Fruit fly (Drosophila melanogaster): ENCODE results near the gene CG14624.
A peak's percentile ranks its signal among the peaks of the same experiment; 100 is the strongest.

CG14624 gene

dm6 chrX:1191008-1191407 lies 15.5 kb upstream of the CG14624 start, which contains the start of gene CG11380:
CG11380 (plus strand) TSS chrX:1191308.
- TF ChIP-seq Dll (optimal IDR thresholded peaks at IDR 0.05) (no peak), pan (optimal IDR thresholded peaks at IDR 0.05) (no peak), usp (GFP tag; optimal IDR thresholded peaks at IDR 0.05) (no peak), psq (optimal IDR thresholded peaks at IDR 0.05) (no peak), EcR (GFP tag; optimal IDR thresholded peaks at IDR 0.05) (no peak), CG8478 (optimal IDR thresholded peaks at IDR 0.05) (no peak)

DNA sequence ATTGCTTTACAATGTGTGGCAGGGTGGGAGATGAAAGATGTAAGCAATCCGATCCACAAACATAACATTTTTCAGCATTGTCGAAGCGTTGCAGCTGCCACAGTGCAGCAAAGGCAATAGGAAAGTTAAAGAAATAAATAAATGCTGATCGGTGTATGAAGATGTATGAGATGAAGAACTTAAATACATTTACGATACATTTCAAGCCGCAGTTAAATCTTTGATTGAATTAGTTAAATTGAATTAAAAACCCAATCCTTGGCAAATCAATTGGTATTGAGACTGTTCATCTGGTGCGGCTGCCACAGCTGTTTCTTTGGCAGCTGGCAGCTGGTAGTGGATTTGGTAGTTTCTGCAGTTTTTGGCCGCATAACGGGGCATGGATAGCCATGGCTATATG lies 8.7 kb upstream of the CG14624 start:
- TF ChIP-seq usp (GFP tag; optimal IDR thresholded peaks at IDR 0.05) (no peak), CG8478 (optimal IDR thresholded peaks at IDR 0.05) (no peak)

dm6 chrX:1199246-1199645 lies 7.3 kb upstream of the CG14624 start, which contains the start of gene CG14625:
CG14625 (plus strand) TSS chrX:1199546.
- TF ChIP-seq Dll (optimal IDR thresholded peaks at IDR 0.05) = no peak
- no peak for TF ChIP-seq CG8478 (optimal IDR thresholded peaks at IDR 0.05)
- no peak for TF ChIP-seq pan (optimal IDR thresholded peaks at IDR 0.05)
- TF ChIP-seq usp (GFP tag; optimal IDR thresholded peaks at IDR 0.05) = no peak
- no peak for TF ChIP-seq psq (optimal IDR thresholded peaks at IDR 0.05)
- TF ChIP-seq EcR (GFP tag; optimal IDR thresholded peaks at IDR 0.05) = no peak

dm6 chrX:1203477-1203876 lies 3.1 kb upstream of the CG14624 start, which contains the start of gene CG11381:
CG11381 (plus strand) TSS chrX:1203777.
- TF ChIP-seq Dll (optimal IDR thresholded peaks at IDR 0.05) (no peak), usp (GFP tag; optimal IDR thresholded peaks at IDR 0.05) (no peak), CG8478 (optimal IDR thresholded peaks at IDR 0.05) (no peak), psq (optimal IDR thresholded peaks at IDR 0.05) (no peak), EcR (GFP tag; optimal IDR thresholded peaks at IDR 0.05) (no peak), pan (optimal IDR thresholded peaks at IDR 0.05) (no peak)

DNA sequence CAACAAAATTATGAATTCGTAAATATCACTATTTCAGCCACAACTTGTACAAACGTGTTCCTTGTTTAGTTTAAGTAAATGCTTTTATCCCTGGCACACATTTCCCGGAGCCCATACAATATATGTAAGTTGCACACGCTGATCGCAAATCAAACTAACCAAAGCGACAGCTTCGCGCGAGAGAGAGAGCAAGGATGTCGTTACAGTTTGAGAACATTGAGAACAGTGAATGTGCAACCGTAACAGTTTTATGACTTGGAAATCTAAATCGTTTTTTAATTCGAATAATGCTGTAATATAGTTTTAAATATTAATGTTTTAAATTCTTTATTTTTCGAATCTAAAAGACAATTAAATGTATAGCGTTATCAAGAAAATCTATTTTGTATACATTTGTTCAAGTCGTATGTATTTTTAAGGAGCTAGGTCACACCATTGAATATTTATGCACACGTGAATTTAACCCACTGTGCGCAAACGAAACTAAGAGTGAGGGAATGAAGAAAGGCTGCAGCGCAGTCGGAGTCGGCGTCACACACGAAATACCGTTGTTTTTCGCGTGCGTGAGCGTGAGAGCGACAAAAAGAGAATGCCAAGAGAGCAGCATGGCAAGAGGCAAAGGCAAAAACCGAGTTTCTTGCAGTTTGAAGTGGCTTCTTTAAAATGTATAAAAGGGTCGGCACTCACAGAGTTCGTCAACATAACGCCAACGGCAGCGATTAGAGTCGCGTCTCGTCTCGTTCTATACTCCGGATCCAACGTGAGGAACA lies 2.9 kb downstream of the CG14624 start, which contains the start of gene CG11382:
CG11382 (plus strand) TSS at position 720 of the 770 bp plus-strand sequence.
- TF ChIP-seq EcR (GFP tag; optimal IDR thresholded peaks at IDR 0.05) (no peak), usp (GFP tag; optimal IDR thresholded peaks at IDR 0.05) (no peak), pan (optimal IDR thresholded peaks at IDR 0.05) (no peak), Dll (optimal IDR thresholded peaks at IDR 0.05) (no peak), CG8478 (optimal IDR thresholded peaks at IDR 0.05) (no peak), psq (optimal IDR thresholded peaks at IDR 0.05) (no peak)

- TF ChIP-seq Dll (optimal IDR thresholded peaks at IDR 0.05) = no peak
- no peak for TF ChIP-seq pan (optimal IDR thresholded peaks at IDR 0.05)
- TF ChIP-seq psq (optimal IDR thresholded peaks at IDR 0.05) = no peak
- no peak for TF ChIP-seq CG8478 (optimal IDR thresholded peaks at IDR 0.05)
- TF ChIP-seq EcR (GFP tag; optimal IDR thresholded peaks at IDR 0.05) = no peak
- TF ChIP-seq usp (GFP tag; optimal IDR thresholded peaks at IDR 0.05) = no peak
Observed at dm6 chrX:1215000-1215399, 8.5 kb downstream of the CG14624 start, which contains the start of gene CG11398. CG11398 (minus strand) TSS chrX:1215156.

dm6 chrX:1216681-1217080 lies 10.1 kb downstream of the CG14624 start:
- TF ChIP-seq psq (optimal IDR thresholded peaks at IDR 0.05) (no peak), EcR (GFP tag; optimal IDR thresholded peaks at IDR 0.05) (no peak), CG8478 (optimal IDR thresholded peaks at IDR 0.05) (no peak), usp (GFP tag; optimal IDR thresholded peaks at IDR 0.05) (no peak), pan (optimal IDR thresholded peaks at IDR 0.05) (no peak), Dll (optimal IDR thresholded peaks at IDR 0.05) (no peak)

- no peak for TF ChIP-seq usp (GFP tag; optimal IDR thresholded peaks at IDR 0.05)
- no peak for TF ChIP-seq EcR (GFP tag; optimal IDR thresholded peaks at IDR 0.05)
- TF ChIP-seq psq (optimal IDR thresholded peaks at IDR 0.05) = no peak
- no peak for TF ChIP-seq CG8478 (optimal IDR thresholded peaks at IDR 0.05)
- TF ChIP-seq pan (optimal IDR thresholded peaks at IDR 0.05) = no peak
- TF ChIP-seq Dll (optimal IDR thresholded peaks at IDR 0.05) = no peak
Observed at dm6 chrX:1225859-1226258, 19.3 kb downstream of the CG14624 start.

DNA sequence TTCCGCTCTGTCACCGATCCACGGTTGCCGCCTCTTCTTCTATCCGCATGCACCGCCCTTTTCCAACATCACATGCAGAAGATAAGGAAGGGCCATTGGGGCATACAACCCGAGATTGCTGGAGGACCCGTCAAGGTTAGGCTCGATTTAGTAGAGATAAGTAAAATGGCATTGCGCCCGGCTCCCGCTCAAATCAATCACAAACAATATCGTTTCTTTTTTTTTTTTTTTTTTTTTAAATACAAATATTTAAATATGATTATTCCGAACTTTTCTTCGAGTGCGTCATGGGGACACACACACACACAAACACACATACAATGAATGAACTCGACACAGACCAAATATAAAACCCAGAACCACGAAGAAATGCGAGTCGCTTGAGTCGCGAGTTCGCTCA lies 22.6 kb downstream of the CG14624 start:
- TF ChIP-seq pan (optimal IDR thresholded peaks at IDR 0.05) (no peak), psq (optimal IDR thresholded peaks at IDR 0.05) (no peak), EcR (GFP tag; optimal IDR thresholded peaks at IDR 0.05) (no peak), CG8478 (optimal IDR thresholded peaks at IDR 0.05) (no peak), Dll (optimal IDR thresholded peaks at IDR 0.05) (no peak), usp (GFP tag; optimal IDR thresholded peaks at IDR 0.05) (no peak)

dm6 chrX:1229567-1229966 lies 23.0 kb downstream of the CG14624 start:
- TF ChIP-seq pan (optimal IDR thresholded peaks at IDR 0.05) = no peak
- TF ChIP-seq psq (optimal IDR thresholded peaks at IDR 0.05) = no peak
- no peak for TF ChIP-seq Dll (optimal IDR thresholded peaks at IDR 0.05)
- TF ChIP-seq CG8478 (optimal IDR thresholded peaks at IDR 0.05) = no peak
- no peak for TF ChIP-seq usp (GFP tag; optimal IDR thresholded peaks at IDR 0.05)
- no peak for TF ChIP-seq EcR (GFP tag; optimal IDR thresholded peaks at IDR 0.05)

DNA sequence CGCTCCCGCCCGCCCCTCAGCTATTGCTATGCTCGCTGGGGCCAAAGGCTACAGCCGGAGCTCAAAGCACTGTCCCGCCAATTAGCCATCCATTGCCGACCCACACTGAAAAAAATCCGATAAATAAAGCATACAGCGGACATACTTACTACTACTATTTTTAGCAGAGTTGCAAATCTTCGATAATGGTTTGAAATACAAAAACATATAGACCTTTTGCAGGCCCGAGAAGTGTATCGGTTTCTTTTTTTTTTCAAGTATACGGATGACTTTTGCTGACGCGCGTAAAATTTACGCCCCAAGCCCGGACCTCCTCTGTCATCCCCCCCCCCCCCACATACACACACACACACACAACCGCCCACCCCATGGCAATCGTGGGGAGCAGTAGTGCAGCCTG lies 25.2 kb downstream of the CG14624 start:
- TF ChIP-seq pan (optimal IDR thresholded peaks at IDR 0.05) (no peak), Dll (optimal IDR thresholded peaks at IDR 0.05) (no peak), EcR (GFP tag; optimal IDR thresholded peaks at IDR 0.05) (no peak), CG8478 (optimal IDR thresholded peaks at IDR 0.05) (no peak), psq (optimal IDR thresholded peaks at IDR 0.05) (no peak)

DNA sequence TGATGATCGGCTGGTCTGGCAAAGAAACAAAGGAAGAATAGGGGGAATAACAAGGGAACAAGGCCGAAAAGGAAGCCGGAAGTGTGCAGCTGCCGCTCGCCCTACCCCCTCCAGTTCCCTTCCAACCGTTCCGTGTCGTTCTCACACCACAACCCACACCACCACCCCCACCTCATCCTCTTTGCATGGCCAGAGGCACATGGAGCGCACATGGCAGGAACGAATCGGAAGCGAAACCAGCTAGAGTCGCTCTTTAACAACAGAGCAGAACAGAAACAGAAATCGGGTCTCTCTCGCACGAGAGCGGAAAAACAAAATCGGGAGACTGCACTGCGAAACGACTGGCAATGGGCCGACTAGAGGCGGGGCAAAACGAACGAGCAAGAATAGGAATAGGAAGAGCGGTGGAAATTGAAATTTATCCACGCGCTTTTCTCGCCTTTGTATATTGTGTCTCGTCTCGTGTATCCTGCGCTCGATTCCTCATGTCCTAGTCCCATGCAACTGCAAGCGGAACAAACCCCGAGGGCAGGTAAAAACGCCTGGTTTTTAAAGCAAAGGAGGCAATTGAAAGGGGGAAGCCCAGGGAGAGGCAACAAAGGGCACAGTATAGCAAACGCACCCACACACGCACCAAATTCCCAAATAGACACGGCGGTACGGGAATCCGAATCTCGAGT lies 26.1 kb downstream of the CG14624 start:
- no peak for TF ChIP-seq pan (optimal IDR thresholded peaks at IDR 0.05)
- TF ChIP-seq CG8478 (optimal IDR thresholded peaks at IDR 0.05) = no peak
- no peak for TF ChIP-seq EcR (GFP tag; optimal IDR thresholded peaks at IDR 0.05)
- TF ChIP-seq Dll (optimal IDR thresholded peaks at IDR 0.05) = peak; percentile 31
- TF ChIP-seq psq (optimal IDR thresholded peaks at IDR 0.05) = no peak

Data from whole organism.